Worm (Caenorhabditis elegans): ENCODE results near the gene W05H5.1.

- TF ChIP-seq ztf-23 (GFP tag; IDR thresholded peaks at IDR 0.05) (no peak), ref-1 (GFP tag; conservative IDR thresholded peaks at IDR 0.05) (no peak), tab-1 (GFP tag; IDR thresholded peaks at IDR 0.05) (no peak), klf-2 (GFP tag; conservative IDR thresholded peaks at IDR 0.05) (no peak), T22C8.4 (GFP tag; IDR thresholded peaks at IDR 0.05) (no peak), cog-1 (tag; optimal IDR thresholded peaks at IDR 0.05) (no peak), flt-1 (GFP tag; IDR thresholded peaks at IDR 0.05) (no peak)
These were observed 21.0 kb upstream of the W05H5.1 start, which contains the start of gene sre-37 for ce11 chrII:12465557-12465956.

All from whole organism, midembryonic.